Fruit fly (Drosophila melanogaster) Kc167 (cell line): ENCODE data around the gene CG2182.
A peak's percentile ranks its signal among the peaks of the same experiment; 100 is the strongest.

Experiments
- Myc ChIP-seq: fragments of >200 bp; optimal IDR thresholded peaks from 2 replicates; lab custom pipeline; 2017; ENCODE audit warnings: missing external identifiers
- Sin3A ChIP-seq: fragments of >200 bp; optimal IDR thresholded peaks from 2 replicates; lab custom pipeline; 2018; ENCODE audit warnings: missing external identifiers
- h ChIP-seq: fragments of >200 bp; optimal IDR thresholded peaks from 3 replicates; lab custom pipeline; 2018; ENCODE audit warnings: missing external identifiers
- insv ChIP-seq: fragments of >200 bp; optimal IDR thresholded peaks from 3 replicates; lab custom pipeline; 2018; ENCODE audit warnings: missing external identifiers
- psq ChIP-seq: fragments of >200 bp; optimal IDR thresholded peaks from 2 replicates; lab custom pipeline; 2017; ENCODE audit warnings: missing external identifiers
- ttk ChIP-seq: sonication (Bioruptor generic); optimal IDR thresholded peaks from 2 replicates; lab custom pipeline; 2017; ENCODE audit warnings: missing external identifiers

CG2182 gene

dm6 chr3R:5660198-5660893 lies 634 bp upstream of the CG2182 start, which contains the start of gene Wdr33:
TSS of gene Wdr33 (plus strand) at chr3R:5660635.
- TF ChIP-seq Sin3A (lab: Kevin White, UChicago), result no peak
- no peak for TF ChIP-seq ttk (lab: Kevin White, UChicago)
- no peak for TF ChIP-seq h (lab: Kevin White, UChicago)
- no peak for TF ChIP-seq psq
- no peak for TF ChIP-seq Myc (lab: Kevin White, UChicago)
- TF ChIP-seq insv (lab: Kevin White, UChicago), result no peak

- TF ChIP-seq psq (no peak), Sin3A (lab: Kevin White, UChicago) (no peak), Myc (lab: Kevin White, UChicago) (no peak), h (lab: Kevin White, UChicago) (no peak), ttk (lab: Kevin White, UChicago) (no peak), insv (lab: Kevin White, UChicago) (no peak)
These were observed 519 bp downstream of the CG2182 start for dm6 chr3R:5658984-5659802.

dm6 chr3R:5654692-5655181 lies 5.0 kb downstream of the CG2182 start, which contains the start of the genes elm and MED27:
TSS of gene elm (minus strand) at chr3R:5654861.
TSS of gene MED27 (plus strand) at chr3R:5655139.
- TF ChIP-seq ttk (lab: Kevin White, UChicago) (no peak), Myc (lab: Kevin White, UChicago) (no peak), Sin3A (lab: Kevin White, UChicago) (no peak), psq (no peak), h (lab: Kevin White, UChicago) (no peak), insv (lab: Kevin White, UChicago) (no peak)

dm6 chr3R:5653887-5654286 lies 5.8 kb downstream of the CG2182 start:
- TF ChIP-seq insv (lab: Kevin White, UChicago) (no peak), h (lab: Kevin White, UChicago) (no peak), Myc (lab: Kevin White, UChicago) (no peak), ttk (lab: Kevin White, UChicago) (no peak), psq (no peak), Sin3A (lab: Kevin White, UChicago) (no peak)

dm6 chr3R:5649903-5650302 lies 9.8 kb downstream of the CG2182 start:
- TF ChIP-seq ttk (lab: Kevin White, UChicago), result peak; percentile 77
- no peak for TF ChIP-seq Myc (lab: Kevin White, UChicago)

- TF ChIP-seq h (lab: Kevin White, UChicago) (no peak), insv (lab: Kevin White, UChicago) (no peak), ttk (lab: Kevin White, UChicago) (no peak), Sin3A (lab: Kevin White, UChicago) (no peak), Myc (lab: Kevin White, UChicago) (no peak), psq (no peak)
These were observed 10.9 kb downstream of the CG2182 start, which contains the start of the genes MTA1-like and Sec23 for dm6 chr3R:5648569-5649476. TSS of gene MTA1-like (minus strand) at chr3R:5648738. TSS of gene Sec23 (plus strand) at chr3R:5649065.

- TF ChIP-seq ttk (lab: Kevin White, UChicago), result no peak
- no peak for TF ChIP-seq insv (lab: Kevin White, UChicago)
- no peak for TF ChIP-seq h (lab: Kevin White, UChicago)
- no peak for TF ChIP-seq psq
- TF ChIP-seq Myc (lab: Kevin White, UChicago), result no peak
- TF ChIP-seq Sin3A (lab: Kevin White, UChicago), result no peak
These were observed 11.8 kb downstream of the CG2182 start for dm6 chr3R:5647705-5648568.

- no peak for TF ChIP-seq ttk (lab: Kevin White, UChicago)
These were observed 16.3 kb downstream of the CG2182 start for dm6 chr3R:5643421-5643820.

dm6 chr3R:5636519-5637430 lies 22.9 kb downstream of the CG2182 start, which contains the start of the genes CG31548 and CG12170:
TSS of gene CG31548 (minus strand) at chr3R:5636852.
TSS of gene CG12170 (plus strand) at chr3R:5637234.
- TF ChIP-seq h (lab: Kevin White, UChicago) (no peak), insv (lab: Kevin White, UChicago) (no peak), ttk (lab: Kevin White, UChicago) (no peak), Sin3A (lab: Kevin White, UChicago) (no peak), Myc (lab: Kevin White, UChicago) (no peak), psq (no peak)
